Worm (Caenorhabditis elegans) whole organism, mixed stage, embryonic: ENCODE data around the gene pqn-73.

Source experiments
- M03D4.4 ChIP-seq: sonication (generic microtip); optimal IDR thresholded peaks from 2 replicates; lab custom pipeline; 2017; ENCODE audit warnings: mild to moderate bottlenecking, missing genetic modification characterization, missing compliant biosample characterization
- bed-3 ChIP-seq: fragments of 200-800 bp; sonication (Bioruptor generic); optimal IDR thresholded peaks from 3 replicates; lab custom pipeline; 2018; ENCODE audit warnings: mild to moderate bottlenecking, missing genetic modification characterization, moderate library complexity, missing compliant biosample characterization
- blmp-1 ChIP-seq: fragments of 150-350 bp; optimal IDR thresholded peaks from 2 replicates; lab custom pipeline; 2014; ENCODE audit warnings: missing biosample characterization, missing genetic modification characterization
- ceh-43 ChIP-seq: fragments of 200-800 bp; sonication (Bioruptor generic); optimal IDR thresholded peaks from 2 replicates; lab custom pipeline; 2018; ENCODE audit warnings: mild to moderate bottlenecking, missing genetic modification characterization, moderate library complexity, missing compliant biosample characterization
- ceh-83 ChIP-seq: fragments of 200-800 bp; sonication (Bioruptor generic); optimal IDR thresholded peaks from 2 replicates; lab custom pipeline; 2018; ENCODE audit warnings: mild to moderate bottlenecking, missing genetic modification characterization, missing compliant biosample characterization
- ces-1 ChIP-seq: fragments of 150-350 bp; optimal IDR thresholded peaks from 2 replicates; lab custom pipeline; 2014; ENCODE audit warnings: missing biosample characterization, missing genetic modification reagents, missing genetic modification characterization
- cnd-1 ChIP-seq: fragments of 200-800 bp; sonication (Bioruptor generic); optimal IDR thresholded peaks from 2 replicates; lab custom pipeline; 2018; ENCODE audit warnings: mild to moderate bottlenecking, missing genetic modification characterization, missing compliant biosample characterization
- drap-1 ChIP-seq: fragments of 200-800 bp; sonication (Bioruptor generic); optimal IDR thresholded peaks from 3 replicates; lab custom pipeline; 2018; ENCODE audit warnings: mild to moderate bottlenecking, missing genetic modification characterization, missing compliant biosample characterization
- elt-1 ChIP-seq: sonication (generic microtip); optimal IDR thresholded peaks from 2 replicates; lab custom pipeline; 2017; ENCODE audit warnings: missing genetic modification characterization, mild to moderate bottlenecking, missing compliant biosample characterization, antibody characterized with exemption, moderate library complexity, borderline replicate concordance; ENCODE audit not compliant: insufficient read depth
- elt-3 ChIP-seq: fragments of 150-350 bp; optimal IDR thresholded peaks from 2 replicates; lab custom pipeline; 2014; ENCODE audit warnings: missing biosample characterization, missing genetic modification characterization
- flh-1 ChIP-seq: fragments of 200-800 bp; sonication (Bioruptor generic); optimal IDR thresholded peaks from 2 replicates; lab custom pipeline; 2018; ENCODE audit warnings: mild to moderate bottlenecking, missing genetic modification characterization, moderate library complexity, missing compliant biosample characterization
- ham-2 ChIP-seq: fragments of 200-800 bp; sonication (Bioruptor generic); optimal IDR thresholded peaks from 2 replicates; lab custom pipeline; 2018; ENCODE audit warnings: mild to moderate bottlenecking, missing genetic modification characterization, missing compliant biosample characterization
- hlh-1 ChIP-seq: fragments of 150-350 bp; optimal IDR thresholded peaks from 2 replicates; lab custom pipeline; 2014; ENCODE audit warnings: missing biosample characterization, missing genetic modification reagents, missing genetic modification characterization
- lin-13 ChIP-seq: fragments of 150-350 bp; optimal IDR thresholded peaks from 2 replicates; lab custom pipeline; 2014; ENCODE audit warnings: missing biosample characterization, missing genetic modification characterization
- lin-32 ChIP-seq: fragments of 200-800 bp; sonication (Bioruptor generic); optimal IDR thresholded peaks from 2 replicates; lab custom pipeline; 2018; ENCODE audit warnings: mild to moderate bottlenecking, missing genetic modification characterization, missing compliant biosample characterization
- lsy-2 ChIP-seq: fragments of 150-350 bp; optimal IDR thresholded peaks from 2 replicates; lab custom pipeline; 2014; ENCODE audit warnings: missing biosample characterization, missing genetic modification characterization
- mab-5 ChIP-seq: fragments of 150-350 bp; optimal IDR thresholded peaks from 2 replicates; lab custom pipeline; 2014; ENCODE audit warnings: missing biosample characterization, missing genetic modification characterization
- mep-1 ChIP-seq: fragments of 150-350 bp; optimal IDR thresholded peaks from 2 replicates; lab custom pipeline; 2017; ENCODE audit warnings: missing biosample characterization, missing genetic modification reagents, missing genetic modification characterization, inconsistent platforms
- nhr-12 ChIP-seq: fragments of 150-350 bp; optimal IDR thresholded peaks from 2 replicates; lab custom pipeline; 2014; ENCODE audit warnings: missing biosample characterization, missing genetic modification characterization
- nhr-28 ChIP-seq: fragments of 150-350 bp; optimal IDR thresholded peaks from 2 replicates; lab custom pipeline; 2014; ENCODE audit warnings: missing biosample characterization, missing genetic modification characterization
- nhr-76 ChIP-seq: sonication (generic microtip); optimal IDR thresholded peaks from 2 replicates; lab custom pipeline; 2017; ENCODE audit warnings: missing biosample characterization, missing genetic modification characterization
- pha-4 ChIP-seq: fragments of 150-350 bp; optimal IDR thresholded peaks from 2 replicates; lab custom pipeline; 2018; ENCODE audit warnings: missing biosample characterization, missing genetic modification reagents, missing genetic modification characterization
- sem-2 ChIP-seq: fragments of 200-800 bp; sonication (Bioruptor generic); optimal IDR thresholded peaks from 2 replicates; lab custom pipeline; 2018; ENCODE audit warnings: mild to moderate bottlenecking, missing genetic modification characterization, missing compliant biosample characterization
- snpc-4 ChIP-seq: fragments of 150-350 bp; optimal IDR thresholded peaks from 2 replicates; lab custom pipeline; 2014; ENCODE audit warnings: missing biosample characterization, missing genetic modification characterization
- tbx-8 ChIP-seq: fragments of 200-800 bp; sonication (Bioruptor generic); optimal IDR thresholded peaks from 2 replicates; lab custom pipeline; 2018; ENCODE audit warnings: mild to moderate bottlenecking, missing genetic modification characterization, moderate library complexity, missing compliant biosample characterization
- unc-120 ChIP-seq: sonication (generic microtip); optimal IDR thresholded peaks from 2 replicates; lab custom pipeline; 2017; ENCODE audit warnings: missing genetic modification characterization, missing compliant biosample characterization; ENCODE audit not compliant: poor library complexity, severe bottlenecking
- unc-39 ChIP-seq: fragments of 150-350 bp; optimal IDR thresholded peaks from 2 replicates; lab custom pipeline; 2014; ENCODE audit warnings: missing biosample characterization, missing genetic modification characterization
- ztf-11 ChIP-seq: fragments of 150-350 bp; optimal IDR thresholded peaks from 2 replicates; lab custom pipeline; 2014; ENCODE audit warnings: missing biosample characterization, missing genetic modification characterization

The pqn-73 gene

DNA sequence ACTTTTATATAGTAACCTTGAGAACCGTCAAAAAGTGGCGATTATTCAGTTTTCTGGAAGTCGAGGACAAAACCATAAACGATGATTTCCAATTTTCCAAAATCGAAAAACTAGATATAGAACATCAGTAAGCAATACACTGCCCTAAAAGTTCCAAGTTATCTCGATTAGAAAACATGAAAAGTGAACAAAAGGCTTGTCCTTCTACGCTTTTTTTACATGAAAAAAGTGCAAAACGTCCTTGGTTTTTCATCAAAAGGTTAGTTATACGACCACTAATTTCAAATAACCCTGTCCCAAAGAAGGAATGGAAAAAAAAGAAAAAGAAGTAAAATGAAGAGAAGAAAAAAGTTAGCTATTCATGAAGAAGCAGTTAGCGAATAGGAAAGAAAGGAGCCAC is 45.4 kb downstream of the pqn-73 start:
- TF ChIP-seq nhr-12 (no peak), unc-39 (tag; lab: Kevin White, UChicago) (no peak), bed-3 (no peak), tbx-8 (GFP tag; lab: Kevin White, UChicago) (no peak), lin-32 (GFP tag; lab: Kevin White, UChicago) (no peak), drap-1 (GFP tag; lab: Kevin White, UChicago) (no peak), unc-120 (no peak), elt-3 (tag; lab: Kevin White, UChicago) (no peak), hlh-1 (tag; lab: Kevin White, UChicago) (no peak), mab-5 (tag; lab: Kevin White, UChicago) (no peak), ceh-83 (GFP tag; lab: Kevin White, UChicago) (no peak), mep-1 (tag; lab: Kevin White, UChicago) (no peak), blmp-1 (tag; lab: Kevin White, UChicago) (no peak), nhr-28 (tag; lab: Kevin White, UChicago) (no peak), ztf-11 (no peak), ceh-43 (GFP tag; lab: Kevin White, UChicago) (no peak)

DNA sequence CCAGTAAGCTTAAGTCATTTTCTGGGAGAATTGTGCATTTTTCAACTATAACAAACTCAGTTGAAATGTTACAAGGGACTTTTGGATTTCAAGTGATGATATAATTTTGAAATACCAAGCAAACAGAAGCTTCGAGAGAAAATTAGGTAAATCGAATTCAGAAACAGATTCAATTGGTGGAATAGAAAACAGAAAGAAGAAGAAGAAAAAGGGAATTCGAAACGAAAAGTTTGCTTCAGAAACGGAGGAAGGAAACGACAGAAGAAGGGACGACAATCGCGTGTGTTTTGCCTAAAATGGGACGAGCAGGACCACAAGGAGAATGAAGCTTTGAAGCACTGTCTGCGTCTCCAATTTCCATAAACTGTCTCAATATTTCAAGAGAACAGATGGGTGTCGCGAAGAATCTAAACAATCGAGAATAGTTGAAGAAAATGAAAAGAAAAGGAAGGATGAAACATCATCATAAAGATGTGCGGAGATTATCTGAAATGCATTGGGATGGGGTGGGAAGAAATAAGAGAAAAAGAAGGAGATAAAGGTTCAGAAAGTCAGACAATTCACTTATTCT is 47.2 kb downstream of the pqn-73 start:
- TF ChIP-seq cnd-1 (tag; lab: Kevin White, UChicago), result no peak
- TF ChIP-seq flh-1 (GFP tag; lab: Kevin White, UChicago), result no peak
- no peak for TF ChIP-seq lin-13 (tag; lab: Kevin White, UChicago)
- no peak for TF ChIP-seq nhr-28 (tag; lab: Kevin White, UChicago)
- peak; percentile 43 for TF ChIP-seq elt-1 (tag; lab: Kevin White, UChicago)
- TF ChIP-seq lsy-2, result no peak
- TF ChIP-seq bed-3, result no peak
- TF ChIP-seq blmp-1 (tag; lab: Kevin White, UChicago), result no peak
- TF ChIP-seq M03D4.4 (tag; lab: Kevin White, UChicago), result no peak
- TF ChIP-seq elt-3 (tag; lab: Kevin White, UChicago), result no peak
- no peak for TF ChIP-seq lin-32 (GFP tag; lab: Kevin White, UChicago)
- peak; percentile 99 for TF ChIP-seq ces-1
- no peak for TF ChIP-seq mab-5 (tag; lab: Kevin White, UChicago)

DNA sequence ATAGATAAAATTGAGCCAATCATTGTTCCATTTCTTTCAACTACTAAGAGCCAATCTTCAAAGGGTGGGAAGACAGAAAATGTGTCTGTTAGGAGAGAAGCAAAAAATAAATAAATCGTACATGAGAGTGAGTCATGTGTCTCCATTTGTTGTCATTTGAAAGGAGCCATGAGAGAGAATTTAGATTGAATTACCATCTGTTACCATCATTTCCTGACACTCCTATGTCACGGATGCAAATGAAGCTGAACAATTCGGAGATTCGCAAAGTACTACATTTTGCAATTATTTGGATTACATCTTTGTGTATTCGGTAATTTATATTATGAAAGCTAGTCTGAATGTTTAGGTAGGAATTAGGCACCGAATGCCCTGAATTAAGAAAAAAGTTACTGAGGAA is 47.9 kb downstream of the pqn-73 start:
- TF ChIP-seq lin-32 (GFP tag; lab: Kevin White, UChicago), result no peak
- peak; percentile 93 for TF ChIP-seq ces-1

DNA sequence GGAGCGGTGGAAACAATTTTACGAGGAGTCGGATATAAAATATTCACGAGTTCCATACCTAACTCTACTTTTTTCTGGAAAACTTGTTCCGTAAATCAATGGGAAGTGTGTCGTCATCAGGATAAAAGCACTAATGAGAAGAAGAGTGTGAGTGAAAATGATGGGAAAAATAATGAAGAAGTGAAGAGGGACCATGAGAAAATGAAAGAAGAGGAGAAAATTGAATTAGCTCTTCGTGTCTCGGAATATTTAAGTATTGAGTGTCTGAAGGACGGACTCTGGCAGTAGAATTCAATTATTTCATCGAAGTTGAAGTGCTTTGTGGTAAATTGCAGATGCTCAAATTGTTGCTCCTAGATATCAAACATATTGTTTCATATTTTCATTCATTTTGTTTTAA is 48.7 kb downstream of the pqn-73 start:
- TF ChIP-seq ces-1 (peak; percentile 100), mep-1 (tag; lab: Kevin White, UChicago) (no peak)

DNA sequence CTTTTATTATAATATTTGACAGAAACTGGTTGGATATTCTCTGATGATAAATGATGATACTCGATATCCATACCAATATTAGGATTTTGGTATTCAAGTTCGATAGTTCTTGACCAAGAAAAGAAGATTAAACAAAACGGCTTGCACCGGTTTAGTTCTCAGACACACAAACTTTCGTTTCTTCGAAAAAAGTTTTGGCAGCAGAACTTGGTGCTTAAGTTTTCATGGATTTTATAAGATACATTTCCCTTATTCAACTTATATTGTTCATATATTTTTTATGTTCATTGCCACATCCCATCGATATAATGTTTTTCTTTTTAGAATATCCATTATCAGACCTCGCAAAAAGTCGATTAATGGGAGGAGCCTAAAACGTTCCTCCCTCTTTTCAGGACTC is 50.2 kb downstream of the pqn-73 start, which contains the start of gene aptf-4:
TSS of gene aptf-4 (plus strand) at position 301 of the 400 bp plus-strand sequence.
- TF ChIP-seq ceh-43 (GFP tag; lab: Kevin White, UChicago) (no peak), ceh-83 (GFP tag; lab: Kevin White, UChicago) (no peak), ham-2 (GFP tag; lab: Kevin White, UChicago) (no peak), mab-5 (tag; lab: Kevin White, UChicago) (no peak), bed-3 (no peak), nhr-76 (tag; lab: Kevin White, UChicago) (no peak), sem-2 (GFP tag; lab: Kevin White, UChicago) (no peak), lin-13 (tag; lab: Kevin White, UChicago) (no peak), pha-4 (tag; lab: Kevin White, UChicago) (no peak), snpc-4 (tag; lab: Kevin White, UChicago) (no peak)
